Comparison of ENCODE assay signal across 5 fruit fly cellular contexts in genomic region chr2L:10334854-10335277, dm6.
TF ChIP-seq lines count a peak whose summit lies in the region.

No protein-coding gene starts in this region.

TF ChIP-seq in whole organism, adult, 20 proteins besides CTCF, POLR2A, EP300 and RAD21 (continued from another document):
- TF ChIP-seq tj (GFP tag; optimal IDR thresholded peaks at IDR 0.05; lab: Kevin White, UChicago): peak; percentile 73
- TF ChIP-seq CG1620 (GFP tag; optimal IDR thresholded peaks at IDR 0.05; lab: Kevin White, UChicago): peak; percentile 28
- TF ChIP-seq Hr96 (GFP tag; optimal IDR thresholded peaks at IDR 0.05; lab: Kevin White, UChicago): no peak

TF ChIP-seq in whole organism, embryonic, 481 proteins besides CTCF, POLR2A, EP300 and RAD21 (continued from another document and continues in another):
- TF ChIP-seq btn (GFP tag; optimal IDR thresholded peaks at IDR 0.05; lab: Kevin White, UChicago) (peak; percentile 5), Sin3A (optimal IDR thresholded peaks at IDR 0.05; lab: Kevin White, UChicago) (no peak), CG4424 (GFP tag; optimal IDR thresholded peaks at IDR 0.05; lab: Kevin White, UChicago) (peak; percentile 36), B-H2 (GFP tag; optimal IDR thresholded peaks at IDR 0.05; lab: Kevin White, UChicago) (peak; percentile 87), hb (GFP tag; IDR thresholded peaks at IDR 0.05; lab: Robert Waterston, UW; ENCODE audit: partially characterized antibody) (no peak), Scr (GFP tag; IDR thresholded peaks at IDR 0.05; lab: Robert Waterston, UW; ENCODE audit: partially characterized antibody) (peak; percentile 69), Hsf (GFP tag; optimal IDR thresholded peaks at IDR 0.05; lab: Kevin White, UChicago) (peak; percentile 44), Nf-YC (tag; optimal IDR thresholded peaks at IDR 0.05; lab: Kevin White, UChicago) (peak; percentile 74), Hmx (GFP tag; optimal IDR thresholded peaks at IDR 0.05; lab: Kevin White, UChicago) (no peak), BtbVII (GFP tag; optimal IDR thresholded peaks at IDR 0.05; lab: Kevin White, UChicago) (peak; percentile 71), hth (optimal IDR thresholded peaks at IDR 0.05; lab: Kevin White, UChicago) (no peak), CG18619 (GFP tag; optimal IDR thresholded peaks at IDR 0.05; lab: Kevin White, UChicago) (peak; percentile 17), Elba2 (GFP tag; optimal IDR thresholded peaks at IDR 0.05; lab: Kevin White, UChicago) (no peak), CG30403 (GFP tag; optimal IDR thresholded peaks at IDR 0.05; lab: Kevin White, UChicago) (peak; percentile 13), Nf-YA (GFP tag; IDR thresholded peaks at IDR 0.05; lab: Robert Waterston, UW) (no peak), ro (GFP tag; IDR thresholded peaks at IDR 0.05; lab: Robert Waterston, UW) (no peak), croc (GFP tag; conservative IDR thresholded peaks at IDR 0.05; lab: Robert Waterston, UW) (no peak), CG6683 (GFP tag; optimal IDR thresholded peaks at IDR 0.05; lab: Kevin White, UChicago) (peak; percentile 50), fu2 (GFP tag; optimal IDR thresholded peaks at IDR 0.05; lab: Kevin White, UChicago) (peak; percentile 21), dimm (GFP tag; IDR thresholded peaks at IDR 0.05; lab: Robert Waterston, UW) (no peak), CG31224 (GFP tag; IDR thresholded peaks at IDR 0.05; lab: Robert Waterston, UW) (no peak), cas (GFP tag; IDR thresholded peaks at IDR 0.05; lab: Robert Waterston, UW) (no peak), Awh (GFP tag; IDR thresholded peaks at IDR 0.05; lab: Robert Waterston, UW) (peak; percentile 78; the same call in 1 of the 2 replicates), klu (GFP tag; IDR thresholded peaks at IDR 0.05; lab: Robert Waterston, UW) (no peak), gce (GFP tag; IDR thresholded peaks at IDR 0.05; lab: Robert Waterston, UW) (no peak), tap (tag; optimal IDR thresholded peaks at IDR 0.05; lab: Kevin White, UChicago) (peak; percentile 34), CG8478 (optimal IDR thresholded peaks at IDR 0.05; lab: Kevin White, UChicago) (no peak), CG15479 (GFP tag; optimal IDR thresholded peaks at IDR 0.05; lab: Kevin White, UChicago) (peak; percentile 73), CG1792 (GFP tag; optimal IDR thresholded peaks at IDR 0.05; lab: Kevin White, UChicago) (peak; percentile 24), Dref (GFP tag; IDR thresholded peaks at IDR 0.05; lab: Robert Waterston, UW) (peak; percentile 45), CG14860 (GFP tag; IDR thresholded peaks at IDR 0.05; lab: Robert Waterston, UW; ENCODE audit: partially characterized antibody) (no peak), salm (tag; optimal IDR thresholded peaks at IDR 0.05; lab: Kevin White, UChicago) (peak; percentile 73), Dp (GFP tag; optimal IDR thresholded peaks at IDR 0.05; lab: Kevin White, UChicago) (no peak)

TF ChIP-seq in whole organism, prepupa, 60 proteins besides CTCF, POLR2A, EP300 and RAD21 (continued from another document):
- TF ChIP-seq Eip75B (GFP tag; optimal IDR thresholded peaks at IDR 0.05; lab: Kevin White, UChicago) (peak; percentile 46), salr (GFP tag; optimal IDR thresholded peaks at IDR 0.05; lab: Kevin White, UChicago) (no peak), CG6808 (GFP tag; optimal IDR thresholded peaks at IDR 0.05; lab: Kevin White, UChicago) (no peak), fkh (GFP tag; optimal IDR thresholded peaks at IDR 0.05; lab: Kevin White, UChicago) (peak; percentile 98), pdm3 (GFP tag; optimal IDR thresholded peaks at IDR 0.05; lab: Kevin White, UChicago) (peak; percentile 14), CG10669 (GFP tag; optimal IDR thresholded peaks at IDR 0.05; lab: Kevin White, UChicago) (peak; percentile 33), Eip78C (GFP tag; lab: Kevin White, UChicago) (peak; percentile 85), CG6276 (GFP tag; optimal IDR thresholded peaks at IDR 0.05; lab: Kevin White, UChicago) (no peak), CG15336 (GFP tag; IDR thresholded peaks at IDR 0.05; lab: Robert Waterston, UW) (peak; percentile 66), CG6854 (GFP tag; optimal IDR thresholded peaks at IDR 0.05; lab: Kevin White, UChicago) (peak; percentile 61), topi (GFP tag; optimal IDR thresholded peaks at IDR 0.05; lab: Kevin White, UChicago) (peak; percentile 17)

TF ChIP-seq in whole organism, pupa, 21 proteins besides CTCF, POLR2A, EP300 and RAD21 (continued from another document):
- TF ChIP-seq CG8159 (tag; optimal IDR thresholded peaks at IDR 0.05; lab: Kevin White, UChicago): no peak

TF ChIP-seq in whole organism, wandering third instar larva, 38 proteins besides CTCF, POLR2A, EP300 and RAD21 (continued from another document):
- TF ChIP-seq Hnf4 (GFP tag; optimal IDR thresholded peaks at IDR 0.05; lab: Kevin White, UChicago) (peak; percentile 57), CG32264 (GFP tag; optimal IDR thresholded peaks at IDR 0.05; lab: Kevin White, UChicago) (no peak), woc (GFP tag; optimal IDR thresholded peaks at IDR 0.05; lab: Kevin White, UChicago) (peak; percentile 55), Mio (GFP tag; optimal IDR thresholded peaks at IDR 0.05; lab: Kevin White, UChicago) (no peak), rgr (GFP tag; optimal IDR thresholded peaks at IDR 0.05; lab: Kevin White, UChicago) (peak; percentile 58), OdsH (GFP tag; optimal IDR thresholded peaks at IDR 0.05; lab: Kevin White, UChicago) (peak; percentile 56), CG9705 (GFP tag; optimal IDR thresholded peaks at IDR 0.05; lab: Kevin White, UChicago) (no peak), foxo (GFP tag; optimal IDR thresholded peaks at IDR 0.05; lab: Kevin White, UChicago) (peak in 1 of 2 experiments; percentile 16), usp (GFP tag; optimal IDR thresholded peaks at IDR 0.05; lab: Kevin White, UChicago) (no peak), Rel (GFP tag; optimal IDR thresholded peaks at IDR 0.05; lab: Kevin White, UChicago) (peak; percentile 80), Rel (tag; optimal IDR thresholded peaks at IDR 0.05; lab: Kevin White, UChicago) (peak; percentile 58), dsf (GFP tag; optimal IDR thresholded peaks at IDR 0.05; lab: Kevin White, UChicago; ENCODE audit: borderline replicate concordance) (no peak), Vsx2 (GFP tag; optimal IDR thresholded peaks at IDR 0.05; lab: Kevin White, UChicago; ENCODE audit: partially characterized antibody) (no peak), HLH106 (tag; optimal IDR thresholded peaks at IDR 0.05; lab: Kevin White, UChicago) (peak; percentile 33), Hr78 (GFP tag; optimal IDR thresholded peaks at IDR 0.05; lab: Kevin White, UChicago) (no peak), Jra (GFP tag; optimal IDR thresholded peaks at IDR 0.05; lab: Kevin White, UChicago) (peak; percentile 39), sv (GFP tag; optimal IDR thresholded peaks at IDR 0.05; lab: Kevin White, UChicago) (peak; percentile 11), fru (GFP tag; optimal IDR thresholded peaks at IDR 0.05; lab: Kevin White, UChicago) (peak; percentile 57)
TF ChIP-seq in whole organism, wandering third instar larva: peak in this region for 19.
